Worm (Caenorhabditis elegans) whole organism, midembryonic: ENCODE measurements around the gene col-103.

Source experiments
- T22C8.4 ChIP-seq: fragments of 200-800 bp; sonication (Bioruptor generic); IDR thresholded peaks from 2 replicates; pipeline ENCODE4 v1.3.6; 2022; ENCODE audit warnings: missing genetic modification characterization, missing compliant biosample characterization
- flt-1 ChIP-seq: fragments of 200-800 bp; sonication (Bioruptor generic); IDR thresholded peaks from 2 replicates; pipeline ENCODE4 v1.3.6; 2022; ENCODE audit warnings: missing genetic modification characterization, missing compliant biosample characterization
- med-1 ChIP-seq: sonication (generic microtip); optimal IDR thresholded peaks from 2 replicates; lab custom pipeline; 2017; ENCODE audit warnings: missing genetic modification characterization, mild to moderate bottlenecking, missing compliant biosample characterization, antibody characterized with exemption, missing genetic modification reagents; ENCODE audit not compliant: insufficient read depth
- ref-1 ChIP-seq: fragments of 200-800 bp; sonication (Bioruptor generic); conservative IDR thresholded peaks from 2 replicates; pipeline ENCODE4 v1.3.6; 2022; ENCODE audit warnings: missing genetic modification reagents, missing genetic modification characterization, missing compliant biosample characterization

ce11 chrIV:715433-715832 lies 48.0 kb downstream of the col-103 start:
- no peak for TF ChIP-seq flt-1 (GFP tag; lab: Robert Waterston, UW)
- TF ChIP-seq T22C8.4 (GFP tag; lab: Robert Waterston, UW): no peak
- TF ChIP-seq ref-1 (GFP tag; lab: Robert Waterston, UW): no peak
- TF ChIP-seq med-1: no peak
